Worm (Caenorhabditis elegans) whole organism, mixed stage, embryonic: ENCODE data around the gene Y38H6C.15.

Experiments
- bed-3 ChIP-seq: fragments of 200-800 bp; sonication (Bioruptor generic); optimal IDR thresholded peaks from 3 replicates; lab custom pipeline; 2018; ENCODE audit warnings: mild to moderate bottlenecking, missing genetic modification characterization, moderate library complexity, missing compliant biosample characterization
- ceh-83 ChIP-seq: fragments of 200-800 bp; sonication (Bioruptor generic); optimal IDR thresholded peaks from 2 replicates; lab custom pipeline; 2018; ENCODE audit warnings: mild to moderate bottlenecking, missing genetic modification characterization, missing compliant biosample characterization
- ces-1 ChIP-seq: fragments of 150-350 bp; optimal IDR thresholded peaks from 2 replicates; lab custom pipeline; 2014; ENCODE audit warnings: missing biosample characterization, missing genetic modification reagents, missing genetic modification characterization
- drap-1 ChIP-seq: fragments of 200-800 bp; sonication (Bioruptor generic); optimal IDR thresholded peaks from 3 replicates; lab custom pipeline; 2018; ENCODE audit warnings: mild to moderate bottlenecking, missing genetic modification characterization, missing compliant biosample characterization
- elt-1 ChIP-seq: sonication (generic microtip); optimal IDR thresholded peaks from 2 replicates; lab custom pipeline; 2017; ENCODE audit warnings: missing genetic modification characterization, mild to moderate bottlenecking, missing compliant biosample characterization, antibody characterized with exemption, moderate library complexity, borderline replicate concordance; ENCODE audit not compliant: insufficient read depth
- elt-3 ChIP-seq: fragments of 150-350 bp; optimal IDR thresholded peaks from 2 replicates; lab custom pipeline; 2014; ENCODE audit warnings: missing biosample characterization, missing genetic modification characterization
- flh-1 ChIP-seq: fragments of 200-800 bp; sonication (Bioruptor generic); optimal IDR thresholded peaks from 2 replicates; lab custom pipeline; 2018; ENCODE audit warnings: mild to moderate bottlenecking, missing genetic modification characterization, moderate library complexity, missing compliant biosample characterization
- hlh-1 ChIP-seq: fragments of 150-350 bp; optimal IDR thresholded peaks from 2 replicates; lab custom pipeline; 2014; ENCODE audit warnings: missing biosample characterization, missing genetic modification reagents, missing genetic modification characterization
- lin-32 ChIP-seq: fragments of 200-800 bp; sonication (Bioruptor generic); optimal IDR thresholded peaks from 2 replicates; lab custom pipeline; 2018; ENCODE audit warnings: mild to moderate bottlenecking, missing genetic modification characterization, missing compliant biosample characterization
- lsy-2 ChIP-seq: fragments of 150-350 bp; optimal IDR thresholded peaks from 2 replicates; lab custom pipeline; 2014; ENCODE audit warnings: missing biosample characterization, missing genetic modification characterization
- nhr-12 ChIP-seq: fragments of 150-350 bp; optimal IDR thresholded peaks from 2 replicates; lab custom pipeline; 2014; ENCODE audit warnings: missing biosample characterization, missing genetic modification characterization
- nhr-237 ChIP-seq: fragments of 150-350 bp; optimal IDR thresholded peaks from 2 replicates; lab custom pipeline; 2014; ENCODE audit warnings: missing biosample characterization, missing genetic modification characterization
- pha-4 ChIP-seq: fragments of 150-350 bp; optimal IDR thresholded peaks from 2 replicates; lab custom pipeline; 2018; ENCODE audit warnings: missing biosample characterization, missing genetic modification reagents, missing genetic modification characterization
- tbx-8 ChIP-seq: fragments of 200-800 bp; sonication (Bioruptor generic); optimal IDR thresholded peaks from 2 replicates; lab custom pipeline; 2018; ENCODE audit warnings: mild to moderate bottlenecking, missing genetic modification characterization, moderate library complexity, missing compliant biosample characterization
- unc-120 ChIP-seq: sonication (generic microtip); optimal IDR thresholded peaks from 2 replicates; lab custom pipeline; 2017; ENCODE audit warnings: missing genetic modification characterization, missing compliant biosample characterization; ENCODE audit not compliant: poor library complexity, severe bottlenecking
- zip-8 ChIP-seq: fragments of 150-350 bp; optimal IDR thresholded peaks from 2 replicates; lab custom pipeline; 2014; ENCODE audit warnings: missing biosample characterization, missing genetic modification characterization
- ztf-11 ChIP-seq: fragments of 150-350 bp; optimal IDR thresholded peaks from 2 replicates; lab custom pipeline; 2014; ENCODE audit warnings: missing biosample characterization, missing genetic modification characterization

Gene Y38H6C.15

ce11 chrV:20485285-20485684 is 50.8 kb downstream of the Y38H6C.15 start, which contains the start of gene dhcr-7:
Gene dhcr-7, minus strand, starts transcription at chrV:20485385.
- TF ChIP-seq bed-3 (GFP tag; lab: Kevin White, UChicago) (no peak), elt-1 (no peak), ceh-83 (no peak), flh-1 (no peak), elt-3 (tag; lab: Kevin White, UChicago) (no peak), drap-1 (GFP tag; lab: Kevin White, UChicago) (no peak), unc-120 (tag; lab: Kevin White, UChicago) (no peak), ztf-11 (tag; lab: Kevin White, UChicago) (no peak), ces-1 (GFP tag; lab: Kevin White, UChicago) (no peak), nhr-237 (tag; lab: Kevin White, UChicago) (no peak), hlh-1 (tag; lab: Kevin White, UChicago) (no peak), pha-4 (tag; lab: Kevin White, UChicago) (no peak), nhr-12 (no peak), lin-32 (GFP tag; lab: Kevin White, UChicago) (no peak), lsy-2 (tag; lab: Kevin White, UChicago) (no peak), zip-8 (tag; lab: Kevin White, UChicago) (no peak), tbx-8 (GFP tag; lab: Kevin White, UChicago) (no peak)
